Fruit fly (Drosophila melanogaster) whole organism, prepupa: ENCODE measurements around the gene Elba2.

Experiments
- Blimp-1 ChIP-seq: fragments of 200-800 bp; sonication (Bioruptor generic); optimal IDR thresholded peaks from 3 replicates; lab custom pipeline; 2017; ENCODE audit warnings: missing biosample characterization, missing genetic modification characterization, mild to moderate bottlenecking, moderate library complexity, missing genetic modification reagents
- CG10631 ChIP-seq: fragments of 200-800 bp; sonication (Bioruptor generic); optimal IDR thresholded peaks from 2 replicates; lab custom pipeline; 2016; ENCODE audit warnings: missing biosample characterization, missing genetic modification characterization
- CG10669 ChIP-seq: fragments of 200-800 bp; sonication (Bioruptor generic); optimal IDR thresholded peaks from 3 replicates; lab custom pipeline; 2018; ENCODE audit warnings: missing biosample characterization, mild to moderate bottlenecking, missing genetic modification characterization, moderate library complexity
- CG11294 ChIP-seq: fragments of 200-800 bp; sonication (Bioruptor generic); IDR thresholded peaks from 2 replicates; pipeline ENCODE4 v1.3.6; 2022; ENCODE audit warnings: missing biosample characterization, missing genetic modification characterization
- CG11762 ChIP-seq: fragments of 200-800 bp; sonication (Bioruptor generic); optimal IDR thresholded peaks from 3 replicates; lab custom pipeline; 2016; ENCODE audit warnings: missing biosample characterization, missing genetic modification characterization; ENCODE audit not compliant: insufficient read depth
- CG11902 ChIP-seq: fragments of 200-800 bp; sonication (Bioruptor generic); optimal IDR thresholded peaks from 3 replicates; lab custom pipeline; 2016; ENCODE audit warnings: missing biosample characterization, missing genetic modification characterization
- CG15336 ChIP-seq: fragments of 200-800 bp; sonication (Bioruptor generic); IDR thresholded peaks from 2 replicates; pipeline ENCODE4 v1.3.6; 2022; ENCODE audit warnings: missing biosample characterization, missing genetic modification characterization
- CG1621 ChIP-seq: fragments of 200-800 bp; sonication (Bioruptor generic); optimal IDR thresholded peaks from 3 replicates; lab custom pipeline; 2018; ENCODE audit warnings: missing biosample characterization, mild to moderate bottlenecking, missing genetic modification characterization
- CG16779 ChIP-seq: fragments of 200-800 bp; sonication (Bioruptor generic); optimal IDR thresholded peaks from 3 replicates; lab custom pipeline; 2017; ENCODE audit warnings: missing biosample characterization, mild to moderate bottlenecking, missing genetic modification characterization
- CG3032 ChIP-seq: fragments of 200-800 bp; optimal IDR thresholded peaks from 2 replicates; lab custom pipeline; 2019; ENCODE audit warnings: missing biosample characterization, mild to moderate bottlenecking, missing genetic modification characterization, moderate library complexity
- CG31627 ChIP-seq: fragments of 200-800 bp; sonication (Bioruptor generic); optimal IDR thresholded peaks from 3 replicates; lab custom pipeline; 2016; ENCODE audit warnings: missing biosample characterization, missing genetic modification characterization
- CG32006 ChIP-seq: fragments of 200-800 bp; sonication (Bioruptor generic); optimal IDR thresholded peaks from 3 replicates; lab custom pipeline; 2017; ENCODE audit warnings: missing biosample characterization, mild to moderate bottlenecking, missing genetic modification characterization
- CG34406 ChIP-seq: fragments of 200-800 bp; sonication (Bioruptor generic); optimal IDR thresholded peaks from 3 replicates; lab custom pipeline; 2016; ENCODE audit warnings: missing biosample characterization, missing genetic modification characterization
- CG3919 ChIP-seq: fragments of 200-800 bp; sonication (Bioruptor generic); optimal IDR thresholded peaks from 3 replicates; lab custom pipeline; 2016; ENCODE audit warnings: missing biosample characterization, missing genetic modification characterization
- CG4318 ChIP-seq: fragments of 200-800 bp; sonication (Bioruptor generic); optimal IDR thresholded peaks from 3 replicates; lab custom pipeline; 2017; ENCODE audit warnings: missing biosample characterization, mild to moderate bottlenecking, missing genetic modification characterization
- CG6163 ChIP-seq: fragments of 200-800 bp; sonication (Bioruptor generic); IDR thresholded peaks from 3 replicates; pipeline ENCODE4 v1.3.6; 2022; ENCODE audit warnings: missing biosample characterization, missing genetic modification characterization
- CG6276 ChIP-seq: fragments of 200-800 bp; sonication (Bioruptor generic); optimal IDR thresholded peaks from 2 replicates; lab custom pipeline; 2017; ENCODE audit warnings: missing biosample characterization, mild to moderate bottlenecking, missing genetic modification characterization
- CG6792 ChIP-seq: fragments of 200-800 bp; sonication (Bioruptor generic); optimal IDR thresholded peaks from 3 replicates; lab custom pipeline; 2016; ENCODE audit warnings: missing biosample characterization, missing genetic modification characterization
- CG6808 ChIP-seq: fragments of 200-800 bp; sonication (Bioruptor generic); optimal IDR thresholded peaks from 3 replicates; lab custom pipeline; 2017; ENCODE audit warnings: missing biosample characterization, missing genetic modification characterization, mild to moderate bottlenecking, moderate library complexity, missing genetic modification reagents
- CG6854 ChIP-seq: fragments of 200-800 bp; sonication (Bioruptor generic); optimal IDR thresholded peaks from 2 replicates; lab custom pipeline; 2017; ENCODE audit warnings: missing biosample characterization, mild to moderate bottlenecking, missing genetic modification characterization
- CG7368 ChIP-seq: fragments of 200-800 bp; sonication (Bioruptor generic); optimal IDR thresholded peaks from 3 replicates; lab custom pipeline; 2016; ENCODE audit warnings: missing biosample characterization, missing genetic modification characterization
- CG8119 ChIP-seq: fragments of 200-800 bp; sonication (Bioruptor generic); IDR thresholded peaks from 3 replicates; pipeline ENCODE4 v1.3.6; 2022; ENCODE audit warnings: missing biosample characterization, missing genetic modification characterization
- CG8319 ChIP-seq: fragments of 200-800 bp; sonication (Bioruptor generic); optimal IDR thresholded peaks from 3 replicates; lab custom pipeline; 2016; ENCODE audit warnings: missing biosample characterization, missing genetic modification characterization
- CG8632 ChIP-seq: fragments of 200-800 bp; sonication (Bioruptor generic); optimal IDR thresholded peaks from 3 replicates; lab custom pipeline; 2016; ENCODE audit warnings: missing biosample characterization, missing genetic modification characterization
- CG9139 ChIP-seq: fragments of 200-800 bp; sonication (Bioruptor generic); optimal IDR thresholded peaks from 3 replicates; lab custom pipeline; 2017; ENCODE audit warnings: missing biosample characterization, mild to moderate bottlenecking, missing genetic modification characterization
- Eip75B ChIP-seq: fragments of 200-800 bp; sonication (Bioruptor generic); optimal IDR thresholded peaks from 3 replicates; lab custom pipeline; 2016; ENCODE audit warnings: missing biosample characterization, missing genetic modification characterization
- Eip78C ChIP-seq: fragments of 200-800 bp; sonication (Bioruptor generic); peaks from one replicate; lab custom pipeline; 2016; ENCODE audit warnings: missing biosample characterization, missing genetic modification characterization
- Eip93F ChIP-seq: fragments of 200-800 bp; sonication (Bioruptor generic); optimal IDR thresholded peaks from 2 replicates; lab custom pipeline; 2016; ENCODE audit warnings: missing biosample characterization, mild to moderate bottlenecking, missing genetic modification characterization
- Ets21C ChIP-seq: fragments of 200-800 bp; sonication (Bioruptor generic); optimal IDR thresholded peaks from 3 replicates; lab custom pipeline; 2016; ENCODE audit warnings: missing biosample characterization, missing genetic modification characterization
- Ets96B ChIP-seq: fragments of 200-800 bp; optimal IDR thresholded peaks from 2 replicates; lab custom pipeline; 2019; ENCODE audit warnings: missing biosample characterization, mild to moderate bottlenecking, missing genetic modification characterization, moderate library complexity
- Hr38 ChIP-seq: sonication (Bioruptor generic); optimal IDR thresholded peaks from 2 replicates; lab custom pipeline; 2016; ENCODE audit warnings: missing biosample characterization, missing genetic modification characterization
- Hr39 ChIP-seq: fragments of 200-800 bp; sonication (Bioruptor generic); optimal IDR thresholded peaks from 2 replicates; lab custom pipeline; 2016; ENCODE audit warnings: missing biosample characterization, missing genetic modification characterization
- Lpt ChIP-seq: fragments of 200-800 bp; sonication (Bioruptor generic); optimal IDR thresholded peaks from 3 replicates; lab custom pipeline; 2016; ENCODE audit warnings: missing biosample characterization, missing genetic modification characterization
- Met ChIP-seq: fragments of 200-800 bp; sonication (Bioruptor generic); optimal IDR thresholded peaks from 3 replicates; lab custom pipeline; 2016; ENCODE audit warnings: missing biosample characterization, missing genetic modification characterization
- OdsH ChIP-seq: fragments of 200-800 bp; sonication (Bioruptor generic); optimal IDR thresholded peaks from 3 replicates; lab custom pipeline; 2016; ENCODE audit warnings: missing biosample characterization, missing genetic modification characterization
- Smox ChIP-seq: fragments of 200-800 bp; sonication (Bioruptor generic); optimal IDR thresholded peaks from 3 replicates; lab custom pipeline; 2016; ENCODE audit warnings: missing biosample characterization, missing genetic modification characterization
- Sox102F ChIP-seq: fragments of 200-800 bp; sonication (Bioruptor generic); optimal IDR thresholded peaks from 2 replicates; lab custom pipeline; 2016; ENCODE audit warnings: missing biosample characterization, mild to moderate bottlenecking, missing genetic modification characterization
- Sox14 ChIP-seq: fragments of 200-800 bp; sonication (Bioruptor generic); optimal IDR thresholded peaks from 3 replicates; lab custom pipeline; 2016; ENCODE audit warnings: missing biosample characterization, missing genetic modification characterization
- Sox15 ChIP-seq: fragments of 200-800 bp; sonication (Bioruptor generic); optimal IDR thresholded peaks from 3 replicates; lab custom pipeline; 2016; ENCODE audit warnings: missing biosample characterization, missing genetic modification characterization
- achi ChIP-seq: fragments of 200-800 bp; sonication (Bioruptor generic); optimal IDR thresholded peaks from 3 replicates; lab custom pipeline; 2016; ENCODE audit warnings: missing biosample characterization, missing genetic modification characterization
- cyc ChIP-seq: fragments of 200-800 bp; sonication (Bioruptor generic); optimal IDR thresholded peaks from 3 replicates; lab custom pipeline; 2016; ENCODE audit warnings: missing biosample characterization, missing genetic modification characterization
- dac ChIP-seq: fragments of 200-800 bp; sonication (Bioruptor generic); optimal IDR thresholded peaks from 2 replicates; lab custom pipeline; 2017; ENCODE audit warnings: missing biosample characterization, mild to moderate bottlenecking, missing genetic modification characterization
- eg ChIP-seq: fragments of 200-800 bp; sonication (Bioruptor generic); IDR thresholded peaks from 3 replicates; pipeline ENCODE4 v1.3.6; 2022; ENCODE audit warnings: missing biosample characterization, missing genetic modification characterization
- esn ChIP-seq: fragments of 200-800 bp; sonication (Bioruptor generic); optimal IDR thresholded peaks from 2 replicates; lab custom pipeline; 2016; ENCODE audit warnings: missing biosample characterization, mild to moderate bottlenecking, missing genetic modification characterization, moderate library complexity
- fd59A ChIP-seq: fragments of 200-800 bp; sonication (Bioruptor generic); optimal IDR thresholded peaks from 2 replicates; lab custom pipeline; 2017; ENCODE audit warnings: missing biosample characterization, mild to moderate bottlenecking, missing genetic modification characterization, missing genetic modification reagents
- fd85E ChIP-seq: fragments of 200-800 bp; sonication (Bioruptor generic); optimal IDR thresholded peaks from 3 replicates; lab custom pipeline; 2016; ENCODE audit warnings: missing biosample characterization, missing genetic modification characterization
- fkh ChIP-seq: fragments of 200-800 bp; sonication (Bioruptor generic); optimal IDR thresholded peaks from 3 replicates; lab custom pipeline; 2017; ENCODE audit warnings: missing biosample characterization, mild to moderate bottlenecking, missing genetic modification characterization, moderate library complexity
- lz ChIP-seq: fragments of 200-800 bp; sonication (Bioruptor generic); optimal IDR thresholded peaks from 3 replicates; lab custom pipeline; 2016; ENCODE audit warnings: missing biosample characterization, missing genetic modification characterization
- net ChIP-seq: fragments of 200-800 bp; sonication (Bioruptor generic); optimal IDR thresholded peaks from 3 replicates; lab custom pipeline; 2016; ENCODE audit warnings: missing biosample characterization, missing genetic modification characterization
- pdm3 ChIP-seq: fragments of 200-800 bp; sonication (Bioruptor generic); optimal IDR thresholded peaks from 3 replicates; lab custom pipeline; 2016; ENCODE audit warnings: missing biosample characterization, missing genetic modification characterization
- salr ChIP-seq, 2 experiments: fragments of 200-800 bp; sonication (Bioruptor generic); optimal IDR thresholded peaks; 3 replicates each; lab custom pipeline; 2016 to 2018; ENCODE audit warnings: missing biosample characterization in 2 of 2, missing genetic modification characterization in 2 of 2, mild to moderate bottlenecking in 1 of 2
- ss ChIP-seq, 2 experiments: fragments of 200-800 bp; sonication (Bioruptor generic); optimal IDR thresholded peaks; 2 replicates in 1 of 2; 3 replicates in 1 of 2; lab custom pipeline; 2017 to 2018; ENCODE audit warnings: mild to moderate bottlenecking in 2 of 2, missing biosample characterization in 2 of 2, missing genetic modification characterization in 2 of 2, moderate library complexity in 1 of 2
- vri ChIP-seq: fragments of 200-800 bp; sonication (Bioruptor generic); optimal IDR thresholded peaks from 3 replicates; lab custom pipeline; 2016; ENCODE audit warnings: missing biosample characterization, mild to moderate bottlenecking, missing genetic modification characterization

Gene Elba2

DNA sequence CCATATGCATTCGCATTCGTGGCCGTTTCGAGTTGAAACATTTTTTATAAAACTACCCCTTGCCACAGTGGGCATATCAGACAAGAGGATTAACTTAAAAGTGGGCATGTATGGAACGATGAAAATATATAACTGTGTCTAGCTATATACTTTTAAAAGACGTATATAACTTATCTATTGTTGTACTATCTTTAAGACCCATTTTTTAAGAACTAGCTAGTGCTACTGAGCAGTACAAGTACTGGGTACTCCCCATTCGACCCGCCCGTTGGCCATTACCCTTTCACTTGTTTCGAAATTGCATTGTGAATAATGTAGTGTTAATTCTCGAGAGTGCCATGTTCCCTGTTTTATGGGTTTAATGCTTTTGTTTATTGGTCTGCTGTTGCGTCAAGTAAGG is 29.2 kb downstream of the Elba2 start:
- TF ChIP-seq CG16779 (tag; lab: Kevin White, UChicago) (no peak), Hr39 (GFP tag; lab: Kevin White, UChicago) (peak; percentile 34), CG6163 (GFP tag; lab: Robert Waterston, UW) (no peak), CG34406 (GFP tag; lab: Kevin White, UChicago) (no peak), CG10669 (GFP tag; lab: Kevin White, UChicago) (peak; percentile 25), CG6854 (no peak), Sox14 (GFP tag; lab: Kevin White, UChicago) (no peak), Ets21C (GFP tag; lab: Kevin White, UChicago) (peak; percentile 3), fd85E (GFP tag; lab: Kevin White, UChicago) (no peak), CG11762 (no peak), lz (GFP tag; lab: Kevin White, UChicago) (peak; percentile 10), dac (GFP tag; lab: Kevin White, UChicago) (no peak), CG9139 (no peak), CG15336 (GFP tag; lab: Robert Waterston, UW) (no peak), CG32006 (GFP tag; lab: Kevin White, UChicago) (no peak), Ets96B (peak; percentile 3), CG1621 (tag; lab: Kevin White, UChicago) (no peak), CG3919 (GFP tag; lab: Kevin White, UChicago) (peak; percentile 4), OdsH (GFP tag; lab: Kevin White, UChicago) (peak; percentile 13), CG11902 (GFP tag; lab: Kevin White, UChicago) (no peak), eg (GFP tag; lab: Robert Waterston, UW) (no peak), CG6808 (GFP tag; lab: Kevin White, UChicago) (no peak), cyc (GFP tag; lab: Kevin White, UChicago) (peak; percentile 15), CG31627 (GFP tag; lab: Kevin White, UChicago) (peak; percentile 18), CG7368 (GFP tag; lab: Kevin White, UChicago) (no peak), pdm3 (peak; percentile 36), esn (GFP tag; lab: Kevin White, UChicago) (no peak), CG10631 (GFP tag; lab: Kevin White, UChicago) (no peak), salr (GFP tag; optimal IDR thresholded peaks at IDR 0.05; lab: Kevin White, UChicago) (no peak), Lpt (GFP tag; lab: Kevin White, UChicago) (no peak), Sox102F (GFP tag; lab: Kevin White, UChicago) (peak; percentile 9), Eip78C (GFP tag; lab: Kevin White, UChicago) (peak; percentile 64), ss (GFP tag; optimal IDR thresholded peaks at IDR 0.05; lab: Kevin White, UChicago) (no peak), fkh (GFP tag; lab: Kevin White, UChicago) (no peak), Met (peak; percentile 30), CG3032 (tag; lab: Kevin White, UChicago) (no peak), CG11294 (GFP tag; lab: Robert Waterston, UW) (no peak), vri (GFP tag; lab: Kevin White, UChicago) (no peak), Eip93F (GFP tag; lab: Kevin White, UChicago) (no peak), CG8319 (GFP tag; lab: Kevin White, UChicago) (no peak), CG6792 (GFP tag; lab: Kevin White, UChicago) (no peak), Smox (GFP tag; lab: Kevin White, UChicago) (peak; percentile 5), achi (GFP tag; lab: Kevin White, UChicago) (no peak), CG4318 (no peak), Eip75B (GFP tag; lab: Kevin White, UChicago) (no peak), Hr38 (no peak), fd59A (GFP tag; lab: Kevin White, UChicago) (no peak), CG8119 (GFP tag; lab: Robert Waterston, UW) (no peak), Blimp-1 (GFP tag; lab: Kevin White, UChicago) (no peak), CG8632 (no peak), net (no peak), Sox15 (GFP tag; lab: Kevin White, UChicago) (no peak), CG6276 (GFP tag; lab: Kevin White, UChicago) (no peak)
